Worm (Caenorhabditis elegans): Measurements from ENCODE around the gene T26C12.1.

- TF ChIP-seq cebp-1 (GFP tag; IDR thresholded peaks at IDR 0.05) = no peak
- TF ChIP-seq cebp-1 (tag; optimal IDR thresholded peaks at IDR 0.05) = no peak
- no peak for TF ChIP-seq snpc-4 (GFP tag; optimal IDR thresholded peaks at IDR 0.05)
- no peak for TF ChIP-seq snpc-4 (tag; optimal IDR thresholded peaks at IDR 0.05)
- TF ChIP-seq pha-4 (tag; optimal IDR thresholded peaks at IDR 0.05) = no peak
- no peak for TF ChIP-seq ama-1 (optimal IDR thresholded peaks at IDR 0.05)
- TF ChIP-seq ama-1 (GFP tag; optimal IDR thresholded peaks at IDR 0.05) = no peak
Measured at ce11 chrIV:3289237-3289636, 30.5 kb downstream of the T26C12.1 start, which contains the start of gene gcy-23.
